Worm (Caenorhabditis elegans) whole organism, late embryonic: Measurements from ENCODE around the gene F59D12.3.
A peak's percentile ranks its signal among the peaks of the same experiment; 100 is the strongest.

Experiments
- C08G9.2 ChIP-seq: sonication (generic microtip); optimal IDR thresholded peaks from 2 replicates; lab custom pipeline; 2016; ENCODE audit warnings: mild to moderate bottlenecking, missing genetic modification characterization, moderate library complexity, missing compliant biosample characterization
- C38D4.7 ChIP-seq: fragments of 200-800 bp; sonication (Bioruptor generic); optimal IDR thresholded peaks from 2 replicates; lab custom pipeline; 2018; ENCODE audit warnings: mild to moderate bottlenecking, missing genetic modification characterization, moderate library complexity, missing compliant biosample characterization
- F13H6.1 ChIP-seq: sonication (generic microtip); optimal IDR thresholded peaks from 2 replicates; lab custom pipeline; 2016; ENCODE audit warnings: missing genetic modification characterization, missing compliant biosample characterization
- K02D7.2 ChIP-seq: sonication (generic microtip); optimal IDR thresholded peaks from 2 replicates; lab custom pipeline; 2017; ENCODE audit warnings: mild to moderate bottlenecking, missing genetic modification characterization, missing compliant biosample characterization
- K09A11.1 ChIP-seq: sonication (generic microtip); optimal IDR thresholded peaks from 2 replicates; lab custom pipeline; 2017; ENCODE audit warnings: antibody characterized with exemption, mild to moderate bottlenecking, missing genetic modification characterization, missing compliant biosample characterization; ENCODE audit not compliant: insufficient read depth
- T23F11.4 ChIP-seq: fragments of 200-800 bp; sonication (Bioruptor generic); optimal IDR thresholded peaks from 2 replicates; lab custom pipeline; 2018; ENCODE audit warnings: mild to moderate bottlenecking, missing genetic modification characterization, missing compliant biosample characterization
- ahr-1 ChIP-seq: sonication (generic microtip); optimal IDR thresholded peaks from 2 replicates; lab custom pipeline; 2016; ENCODE audit warnings: missing genetic modification characterization, missing compliant biosample characterization
- ceh-14 ChIP-seq: sonication (generic microtip); optimal IDR thresholded peaks from 2 replicates; lab custom pipeline; 2016; ENCODE audit warnings: missing genotype, missing genetic modification characterization, missing compliant biosample characterization
- ceh-19 ChIP-seq: fragments of 200-800 bp; sonication (Bioruptor generic); optimal IDR thresholded peaks from 2 replicates; lab custom pipeline; 2018; ENCODE audit warnings: mild to moderate bottlenecking, missing genetic modification characterization, missing compliant biosample characterization
- ceh-24 ChIP-seq: sonication (generic microtip); optimal IDR thresholded peaks from 2 replicates; lab custom pipeline; 2016; ENCODE audit warnings: mild to moderate bottlenecking, missing genetic modification characterization, missing compliant biosample characterization
- ceh-34 ChIP-seq: sonication (generic microtip); optimal IDR thresholded peaks from 2 replicates; lab custom pipeline; 2016; ENCODE audit warnings: mild to moderate bottlenecking, missing genetic modification characterization, missing compliant biosample characterization
- ceh-45 ChIP-seq: fragments of 200-800 bp; sonication (Bioruptor generic); IDR thresholded peaks from 2 replicates; pipeline ENCODE4 v1.3.6; 2022; ENCODE audit warnings: missing genetic modification reagents, missing genetic modification characterization, missing compliant biosample characterization
- ceh-48 ChIP-seq: sonication (generic microtip); optimal IDR thresholded peaks from 2 replicates; lab custom pipeline; 2016; ENCODE audit warnings: missing genetic modification characterization, inconsistent platforms, missing compliant biosample characterization
- che-1 ChIP-seq: sonication (generic microtip); optimal IDR thresholded peaks from 2 replicates; lab custom pipeline; 2016; ENCODE audit warnings: mild to moderate bottlenecking, missing genetic modification characterization, missing compliant biosample characterization
- elt-2 ChIP-seq: sonication (generic microtip); optimal IDR thresholded peaks from 2 replicates; lab custom pipeline; 2016; ENCODE audit warnings: missing genetic modification reagents, missing genetic modification characterization, missing compliant biosample characterization
- elt-4 ChIP-seq: sonication (generic microtip); optimal IDR thresholded peaks from 2 replicates; lab custom pipeline; 2016; ENCODE audit warnings: missing genetic modification characterization, missing compliant biosample characterization
- ets-4 ChIP-seq: sonication (generic microtip); optimal IDR thresholded peaks from 2 replicates; lab custom pipeline; 2016; ENCODE audit warnings: missing genetic modification characterization, missing compliant biosample characterization
- lin-11 ChIP-seq: fragments of 200-800 bp; sonication (Bioruptor generic); optimal IDR thresholded peaks from 2 replicates; lab custom pipeline; 2018; ENCODE audit warnings: mild to moderate bottlenecking, missing genetic modification characterization, missing compliant biosample characterization
- nfya-1 ChIP-seq: sonication (generic microtip); optimal IDR thresholded peaks from 2 replicates; lab custom pipeline; 2017; ENCODE audit warnings: missing genetic modification characterization, mild to moderate bottlenecking, missing compliant biosample characterization, antibody characterized with exemption, moderate library complexity
- nhr-11 ChIP-seq: fragments of 150-350 bp; optimal IDR thresholded peaks from 2 replicates; lab custom pipeline; 2014; ENCODE audit warnings: missing biosample characterization, missing genetic modification characterization
- nhr-232 ChIP-seq: sonication (generic microtip); optimal IDR thresholded peaks from 2 replicates; lab custom pipeline; 2016; ENCODE audit warnings: missing genetic modification characterization, missing compliant biosample characterization
- odd-2 ChIP-seq: sonication (generic microtip); optimal IDR thresholded peaks from 2 replicates; lab custom pipeline; 2017; ENCODE audit warnings: antibody characterized with exemption, mild to moderate bottlenecking, missing genetic modification characterization, missing compliant biosample characterization
- pag-3 ChIP-seq: sonication (generic microtip); optimal IDR thresholded peaks from 2 replicates; lab custom pipeline; 2016; ENCODE audit warnings: missing compliant biosample characterization, missing genetic modification characterization, borderline replicate concordance
- pat-9 ChIP-seq: fragments of 200-800 bp; sonication (Bioruptor generic); optimal IDR thresholded peaks from 2 replicates; lab custom pipeline; 2018; ENCODE audit warnings: mild to moderate bottlenecking, missing genetic modification characterization, moderate library complexity, missing compliant biosample characterization
- pax-1 ChIP-seq: fragments of 150-350 bp; optimal IDR thresholded peaks from 2 replicates; lab custom pipeline; 2014; ENCODE audit warnings: missing biosample characterization, missing genetic modification characterization
- pha-2 ChIP-seq: sonication (generic microtip); optimal IDR thresholded peaks from 2 replicates; lab custom pipeline; 2017; ENCODE audit warnings: mild to moderate bottlenecking, missing genetic modification characterization, missing compliant biosample characterization
- rnt-1 ChIP-seq: sonication (generic microtip); optimal IDR thresholded peaks from 2 replicates; lab custom pipeline; 2016; ENCODE audit warnings: missing genetic modification characterization, missing compliant biosample characterization
- sox-4 ChIP-seq: sonication (generic microtip); optimal IDR thresholded peaks from 2 replicates; lab custom pipeline; 2017; ENCODE audit warnings: mild to moderate bottlenecking, missing genetic modification characterization, inconsistent platforms, missing compliant biosample characterization
- tbx-2 ChIP-seq: sonication (generic microtip); optimal IDR thresholded peaks from 2 replicates; lab custom pipeline; 2016; ENCODE audit warnings: missing genetic modification characterization, missing compliant biosample characterization
- tbx-7 ChIP-seq: sonication (generic microtip); optimal IDR thresholded peaks from 2 replicates; lab custom pipeline; 2016; ENCODE audit warnings: missing genotype, missing genetic modification characterization, missing compliant biosample characterization
- unc-3 ChIP-seq, 2 experiments: fragments of 200-800 bp in 1 of 2; sonication (Bioruptor generic) in 1 of 2; sonication (generic microtip) in 1 of 2; conservative IDR thresholded peaks in 1 of 2; optimal IDR thresholded peaks in 1 of 2; 2 replicates each; pipeline versions ENCODE4 v1.3.6 to Lab custom; 2016 to 2022; ENCODE audit warnings: missing compliant biosample characterization in 2 of 2, missing genetic modification characterization in 2 of 2, missing genetic modification reagents in 1 of 2
- unc-55 ChIP-seq: sonication (generic microtip); optimal IDR thresholded peaks from 2 replicates; lab custom pipeline; 2017; ENCODE audit warnings: missing biosample characterization, missing genetic modification reagents, missing genetic modification characterization
- unc-86 ChIP-seq: sonication (generic microtip); optimal IDR thresholded peaks from 2 replicates; lab custom pipeline; 2016; ENCODE audit warnings: missing genetic modification characterization, missing compliant biosample characterization
- zip-5 ChIP-seq: sonication (generic microtip); optimal IDR thresholded peaks from 2 replicates; lab custom pipeline; 2016; ENCODE audit warnings: missing genetic modification characterization, missing compliant biosample characterization

Gene F59D12.3

ce11 chrX:15650919-15651420 lies at the start of gene F59D12.3:
TSS of gene F59D12.3 (minus strand) at chrX:15650969.
- no peak for TF ChIP-seq unc-55
- no peak for TF ChIP-seq ceh-34 (tag; lab: Kevin White, UChicago)
- TF ChIP-seq rnt-1 (tag; lab: Kevin White, UChicago): no peak
- no peak for TF ChIP-seq K09A11.1 (tag; lab: Kevin White, UChicago)
- no peak for TF ChIP-seq pha-2 (tag; lab: Kevin White, UChicago)
- TF ChIP-seq ceh-24 (tag; lab: Kevin White, UChicago): no peak
- TF ChIP-seq ahr-1 (tag; lab: Kevin White, UChicago): no peak
- TF ChIP-seq ets-4 (tag; lab: Kevin White, UChicago): no peak
- no peak for TF ChIP-seq pat-9 (tag; lab: Kevin White, UChicago)
- TF ChIP-seq lin-11: no peak
- no peak for TF ChIP-seq K02D7.2
- TF ChIP-seq, all 69 proteins: peak for 0

- no peak for TF ChIP-seq elt-4 (tag; lab: Kevin White, UChicago)
- TF ChIP-seq ceh-14 (tag; lab: Kevin White, UChicago): no peak
- no peak for TF ChIP-seq unc-86 (tag; lab: Kevin White, UChicago)
- TF ChIP-seq tbx-7 (tag; lab: Kevin White, UChicago): no peak
- no peak for TF ChIP-seq unc-55
- no peak for TF ChIP-seq lin-11
- no peak for TF ChIP-seq pag-3 (tag; lab: Kevin White, UChicago)
- no peak for TF ChIP-seq odd-2 (tag; lab: Kevin White, UChicago)
- TF ChIP-seq sox-4: no peak
- TF ChIP-seq ceh-45: no peak
These were observed 49.5 kb upstream of the F59D12.3 start for ce11 chrX:15700220-15700619.

- TF ChIP-seq tbx-2 (peak; percentile 2), nhr-11 (no peak), F13H6.1 (tag; lab: Kevin White, UChicago) (no peak)
These were observed 45.6 kb upstream of the F59D12.3 start, which contains the start of gene ZK662.2 for ce11 chrX:15696400-15696799. TSS of gene ZK662.2 (plus strand) at chrX:15696700.

ce11 chrX:15693466-15693865 lies 42.7 kb upstream of the F59D12.3 start:
- TF ChIP-seq unc-86 (tag; lab: Kevin White, UChicago) (no peak), T23F11.4 (GFP tag; lab: Kevin White, UChicago) (no peak), ceh-19 (GFP tag; lab: Kevin White, UChicago) (no peak), unc-3 (GFP tag; conservative IDR thresholded peaks at IDR 0.05; lab: Robert Waterston, UW) (no peak), unc-3 (tag; optimal IDR thresholded peaks at IDR 0.05; lab: Kevin White, UChicago) (no peak), zip-5 (tag; lab: Kevin White, UChicago) (no peak), elt-4 (tag; lab: Kevin White, UChicago) (no peak), nhr-232 (tag; lab: Kevin White, UChicago) (no peak), ceh-48 (no peak), che-1 (tag; lab: Kevin White, UChicago) (no peak), C08G9.2 (tag; lab: Kevin White, UChicago) (no peak), C38D4.7 (GFP tag; lab: Kevin White, UChicago) (no peak), odd-2 (tag; lab: Kevin White, UChicago) (no peak)

- TF ChIP-seq nfya-1 (tag; lab: Kevin White, UChicago) (no peak), elt-2 (peak; percentile 12), ceh-34 (tag; lab: Kevin White, UChicago) (no peak), T23F11.4 (GFP tag; lab: Kevin White, UChicago) (no peak), odd-2 (tag; lab: Kevin White, UChicago) (no peak), pax-1 (tag; lab: Kevin White, UChicago) (no peak)
These were observed 38.5 kb upstream of the F59D12.3 start, which contains the start of gene C03H12.1 for ce11 chrX:15689244-15689643. TSS of gene C03H12.1 (plus strand) at chrX:15689449.
